Fruit fly (Drosophila melanogaster): ENCODE data around the gene CG7131.

dm6 chr3R:18292371-18292770, 3.8 kb upstream of the CG7131 start:
- TF ChIP-seq slp2 (GFP tag; optimal IDR thresholded peaks at IDR 0.05) (no peak), zfh2 (GFP tag; optimal IDR thresholded peaks at IDR 0.05) (no peak), CHES-1-like (GFP tag; optimal IDR thresholded peaks at IDR 0.05) (no peak), dm (GFP tag; optimal IDR thresholded peaks at IDR 0.05) (no peak), Ptx1 (GFP tag; IDR thresholded peaks at IDR 0.05) (no peak), Taf1 (GFP tag; IDR thresholded peaks at IDR 0.05) (no peak), E2f1 (GFP tag; IDR thresholded peaks at IDR 0.05) (no peak), disco-r (GFP tag; optimal IDR thresholded peaks at IDR 0.05) (no peak), kni (GFP tag; optimal IDR thresholded peaks at IDR 0.05) (no peak), Gug (GFP tag; IDR thresholded peaks at IDR 0.05) (no peak), PHDP (tag; optimal IDR thresholded peaks at IDR 0.05) (no peak), dysf (GFP tag; IDR thresholded peaks at IDR 0.05) (no peak), Rfx (GFP tag; IDR thresholded peaks at IDR 0.05) (no peak)

Measured in whole organism, embryonic.